Fruit fly (Drosophila melanogaster) whole organism, embryonic: Measurements from ENCODE around the gene mRpS31.

Experiments used
- Abd-B ChIP-seq: fragments of 200-800 bp; sonication (Bioruptor generic); optimal IDR thresholded peaks from 2 replicates; lab custom pipeline; 2018; ENCODE audit warnings: missing biosample characterization, mild to moderate bottlenecking, missing genetic modification characterization, moderate library complexity
- BEAF-32 ChIP-seq: fragments of 200-800 bp; sonication (Bioruptor generic); optimal IDR thresholded peaks from 3 replicates; lab custom pipeline; 2017; ENCODE audit warnings: missing biosample characterization, missing genetic modification characterization, mild to moderate bottlenecking, moderate library complexity, missing genetic modification reagents
- CG10209 ChIP-seq: fragments of 200-800 bp; sonication (Bioruptor generic); optimal IDR thresholded peaks from 3 replicates; lab custom pipeline; 2017; ENCODE audit warnings: missing biosample characterization, mild to moderate bottlenecking, missing genetic modification characterization, missing genetic modification reagents
- CG10654 ChIP-seq: fragments of 200-800 bp; sonication (Bioruptor generic); optimal IDR thresholded peaks from 2 replicates; lab custom pipeline; 2016; ENCODE audit warnings: missing biosample characterization, missing genetic modification characterization
- CG12391 ChIP-seq: fragments of 200-800 bp; sonication (Bioruptor generic); optimal IDR thresholded peaks from 3 replicates; lab custom pipeline; 2018; ENCODE audit warnings: missing biosample characterization, mild to moderate bottlenecking, missing genetic modification characterization, moderate library complexity
- CG12744 ChIP-seq: fragments of 200-800 bp; sonication (Bioruptor generic); optimal IDR thresholded peaks from 2 replicates; lab custom pipeline; 2016; ENCODE audit warnings: missing biosample characterization, missing genetic modification characterization
- CG13296 ChIP-seq: fragments of 200-800 bp; sonication (Bioruptor generic); optimal IDR thresholded peaks from 3 replicates; lab custom pipeline; 2018; ENCODE audit warnings: missing biosample characterization, mild to moderate bottlenecking, missing genetic modification characterization
- CG15696 ChIP-seq: fragments of 200-800 bp; sonication (Bioruptor generic); optimal IDR thresholded peaks from 2 replicates; lab custom pipeline; 2019; ENCODE audit warnings: missing biosample characterization, mild to moderate bottlenecking, missing genetic modification characterization, moderate library complexity
- CG18262 ChIP-seq: fragments of 200-800 bp; optimal IDR thresholded peaks from 3 replicates; lab custom pipeline; 2019; ENCODE audit warnings: missing biosample characterization, mild to moderate bottlenecking, missing genetic modification characterization, moderate library complexity
- CG18476 ChIP-seq: fragments of 200-800 bp; sonication (Bioruptor generic); optimal IDR thresholded peaks from 2 replicates; lab custom pipeline; 2016; ENCODE audit warnings: missing biosample characterization, mild to moderate bottlenecking, missing genetic modification characterization
- CG18619 ChIP-seq: fragments of 200-800 bp; sonication (Bioruptor generic); optimal IDR thresholded peaks from 3 replicates; lab custom pipeline; 2017; ENCODE audit warnings: missing biosample characterization, mild to moderate bottlenecking, missing genetic modification characterization
- CG2678 ChIP-seq: fragments of 200-800 bp; sonication (Bioruptor generic); optimal IDR thresholded peaks from 3 replicates; lab custom pipeline; 2019; ENCODE audit warnings: missing biosample characterization, mild to moderate bottlenecking, missing genetic modification characterization, moderate library complexity
- CG30403 ChIP-seq: fragments of 200-800 bp; sonication (Bioruptor generic); optimal IDR thresholded peaks from 3 replicates; lab custom pipeline; 2016; ENCODE audit warnings: missing biosample characterization, missing genetic modification characterization
- CG30431 ChIP-seq: fragments of 200-800 bp; sonication (Bioruptor generic); optimal IDR thresholded peaks from 2 replicates; lab custom pipeline; 2017; ENCODE audit warnings: missing biosample characterization, missing genetic modification characterization
- CG31388 ChIP-seq: fragments of 200-800 bp; sonication (Bioruptor generic); optimal IDR thresholded peaks from 2 replicates; lab custom pipeline; 2016; ENCODE audit warnings: missing biosample characterization, missing genetic modification characterization
- CG3163 ChIP-seq: fragments of 200-800 bp; sonication (Bioruptor generic); optimal IDR thresholded peaks from 3 replicates; lab custom pipeline; 2016; ENCODE audit warnings: missing biosample characterization, missing genetic modification characterization
- CG3995 ChIP-seq: fragments of 200-800 bp; sonication (Bioruptor generic); optimal IDR thresholded peaks from 3 replicates; lab custom pipeline; 2016; ENCODE audit warnings: missing biosample characterization, missing genetic modification characterization
- CG43689 ChIP-seq: fragments of 200-800 bp; sonication (Bioruptor generic); IDR thresholded peaks from 2 replicates; pipeline ENCODE4 v1.3.6; 2022; ENCODE audit warnings: missing biosample characterization, missing genetic modification characterization
- CG6791 ChIP-seq: fragments of 200-800 bp; sonication (Bioruptor generic); IDR thresholded peaks from 3 replicates; pipeline ENCODE4 v1.3.6; 2022; ENCODE audit warnings: missing biosample characterization, missing genetic modification characterization; ENCODE audit not compliant: partially characterized antibody
- Chrac-16 ChIP-seq: fragments of 200-800 bp; sonication (Bioruptor generic); optimal IDR thresholded peaks from 3 replicates; lab custom pipeline; 2016; ENCODE audit warnings: missing biosample characterization, missing genetic modification characterization
- D19B ChIP-seq: fragments of 200-800 bp; sonication (Bioruptor generic); optimal IDR thresholded peaks from 2 replicates; lab custom pipeline; 2017; ENCODE audit warnings: missing biosample characterization, mild to moderate bottlenecking, missing genetic modification characterization
- Dfd ChIP-seq, 2 experiments: fragments of >200 bp; optimal IDR thresholded peaks; 2 replicates each; lab custom pipeline; 2017; ENCODE audit warnings: missing biosample characterization in 2 of 2, missing genetic modification characterization in 2 of 2
- Drgx ChIP-seq: fragments of 200-800 bp; sonication (Bioruptor generic); IDR thresholded peaks from 2 replicates; pipeline ENCODE4 v1.3.6; 2022; ENCODE audit warnings: missing biosample characterization, missing genetic modification characterization
- Ets65A ChIP-seq: fragments of 200-800 bp; sonication (Bioruptor generic); peaks from one replicate; lab custom pipeline; 2016; ENCODE audit warnings: missing biosample characterization, missing genetic modification characterization
- Kr ChIP-seq: fragments of 200-800 bp; sonication (Bioruptor generic); optimal IDR thresholded peaks from 2 replicates; lab custom pipeline; 2017; ENCODE audit warnings: missing biosample characterization, mild to moderate bottlenecking, missing genetic modification characterization
- Myb ChIP-seq: fragments of 200-800 bp; sonication (Bioruptor generic); optimal IDR thresholded peaks from 2 replicates; lab custom pipeline; 2016; ENCODE audit warnings: missing biosample characterization, missing genetic modification characterization
- NK7.1 ChIP-seq: fragments of 200-800 bp; sonication (Bioruptor generic); optimal IDR thresholded peaks from 3 replicates; lab custom pipeline; 2016; ENCODE audit warnings: missing biosample characterization, missing genetic modification characterization
- NfI ChIP-seq: fragments of 200-800 bp; sonication (Bioruptor generic); optimal IDR thresholded peaks from 3 replicates; lab custom pipeline; 2018; ENCODE audit warnings: missing biosample characterization, mild to moderate bottlenecking, missing genetic modification characterization, moderate library complexity
- Rfx ChIP-seq: fragments of 200-800 bp; sonication (Bioruptor generic); IDR thresholded peaks from 2 replicates; pipeline ENCODE4 v1.3.6; 2022; ENCODE audit warnings: missing biosample characterization, missing genetic modification characterization
- Scr ChIP-seq: fragments of 200-800 bp; sonication (Bioruptor generic); IDR thresholded peaks from 2 replicates; pipeline ENCODE4 v1.3.6; 2022; ENCODE audit warnings: missing biosample characterization, missing genetic modification characterization; ENCODE audit not compliant: partially characterized antibody
- az2 ChIP-seq: fragments of 200-800 bp; sonication (Bioruptor generic); optimal IDR thresholded peaks from 3 replicates; lab custom pipeline; 2016; ENCODE audit warnings: missing biosample characterization, missing genetic modification characterization
- bcd ChIP-seq: fragments of 200-800 bp; sonication (Bioruptor generic); optimal IDR thresholded peaks from 2 replicates; lab custom pipeline; 2017; ENCODE audit warnings: missing biosample characterization, mild to moderate bottlenecking, missing genetic modification characterization
- br ChIP-seq: fragments of >200 bp; optimal IDR thresholded peaks from 2 replicates; lab custom pipeline; 2017
- chm ChIP-seq: fragments of 200-800 bp; sonication (Bioruptor generic); IDR thresholded peaks from 2 replicates; pipeline ENCODE4 v1.3.6; 2022; ENCODE audit warnings: missing biosample characterization, missing genetic modification characterization
- croc ChIP-seq: fragments of 200-800 bp; sonication (Bioruptor generic); conservative IDR thresholded peaks from 3 replicates; pipeline ENCODE4 v1.3.6; 2022; ENCODE audit warnings: missing biosample characterization, missing genetic modification characterization
- dmrt11E ChIP-seq: fragments of 200-800 bp; sonication (Bioruptor generic); optimal IDR thresholded peaks from 3 replicates; lab custom pipeline; 2018; ENCODE audit warnings: missing biosample characterization, mild to moderate bottlenecking, missing genetic modification characterization, moderate library complexity
- gem ChIP-seq: fragments of 200-800 bp; sonication (Bioruptor generic); optimal IDR thresholded peaks from 2 replicates; lab custom pipeline; 2019; ENCODE audit warnings: missing biosample characterization, mild to moderate bottlenecking, missing genetic modification characterization, moderate library complexity
- grn ChIP-seq: fragments of 200-800 bp; sonication (Bioruptor generic); optimal IDR thresholded peaks from 3 replicates; lab custom pipeline; 2017; ENCODE audit warnings: missing biosample characterization, missing genetic modification characterization
- ind ChIP-seq: fragments of 200-800 bp; sonication (Bioruptor generic); optimal IDR thresholded peaks from 3 replicates; lab custom pipeline; 2016; ENCODE audit warnings: missing biosample characterization, missing genetic modification characterization
- jing ChIP-seq: fragments of 200-800 bp; sonication (Bioruptor generic); optimal IDR thresholded peaks from 2 replicates; lab custom pipeline; 2018; ENCODE audit warnings: missing biosample characterization, mild to moderate bottlenecking, missing genetic modification characterization
- klu ChIP-seq: fragments of 200-800 bp; sonication (Bioruptor generic); IDR thresholded peaks from 2 replicates; pipeline ENCODE4 v1.3.6; 2022; ENCODE audit warnings: missing biosample characterization, missing genetic modification characterization
- lab ChIP-seq: fragments of 200-800 bp; sonication (Bioruptor generic); optimal IDR thresholded peaks from 3 replicates; lab custom pipeline; 2017; ENCODE audit warnings: missing biosample characterization, missing genetic modification characterization, mild to moderate bottlenecking, moderate library complexity, missing genetic modification reagents
- lmd ChIP-seq: fragments of 200-800 bp; sonication (Bioruptor generic); IDR thresholded peaks from 2 replicates; pipeline ENCODE4 v1.3.6; 2022; ENCODE audit warnings: missing biosample characterization, missing genetic modification characterization
- lola ChIP-seq, 3 experiments: fragments of >200 bp in 2 of 3; fragments of 200-800 bp in 1 of 3; sonication (Bioruptor generic) in 1 of 3; optimal IDR thresholded peaks; 2 replicates each; lab custom pipeline; 2017 to 2019; ENCODE audit warnings: missing biosample characterization in 3 of 3, missing genetic modification characterization in 3 of 3, mild to moderate bottlenecking in 1 of 3, moderate library complexity in 1 of 3
- prd ChIP-seq, 3 experiments: fragments of >200 bp in 2 of 3; fragments of 200-800 bp in 1 of 3; sonication (Bioruptor generic) in 1 of 3; optimal IDR thresholded peaks in 2 of 3; IDR thresholded peaks in 1 of 3; 2 replicates in 2 of 3; 3 replicates in 1 of 3; pipeline versions ENCODE4 v1.3.6 to Lab custom; 2017 to 2022; ENCODE audit warnings: missing biosample characterization in 1 of 3, missing genetic modification characterization in 1 of 3
- sqz ChIP-seq: fragments of 200-800 bp; sonication (Bioruptor generic); optimal IDR thresholded peaks from 3 replicates; lab custom pipeline; 2018; ENCODE audit warnings: missing biosample characterization, mild to moderate bottlenecking, missing genetic modification characterization
- tio ChIP-seq: fragments of 200-800 bp; sonication (Bioruptor generic); optimal IDR thresholded peaks from 2 replicates; lab custom pipeline; 2017; ENCODE audit warnings: missing biosample characterization, missing genetic modification characterization, inconsistent platforms
- toy ChIP-seq: fragments of 200-800 bp; sonication (Bioruptor generic); IDR thresholded peaks from 2 replicates; pipeline ENCODE4 v1.3.6; 2022; ENCODE audit warnings: missing biosample characterization, missing genetic modification characterization
- wor ChIP-seq: fragments of 200-800 bp; sonication (Bioruptor generic); IDR thresholded peaks from 2 replicates; pipeline ENCODE4 v1.3.6; 2022; ENCODE audit warnings: missing biosample characterization, missing genetic modification characterization

mRpS31 gene

dm6 chr3L:15982783-15983432 lies 22.1 kb upstream of the mRpS31 start, which contains the start of the genes brm and Arl1 (continued):
- no peak for TF ChIP-seq prd (optimal IDR thresholded peaks at IDR 0.05; lab: Kevin White, UChicago)
- TF ChIP-seq prd (GFP tag; IDR thresholded peaks at IDR 0.05; lab: Robert Waterston, UW), result peak; percentile 99
- TF ChIP-seq BEAF-32 (GFP tag; lab: Kevin White, UChicago), result peak; percentile 64
- peak; percentile 99 for TF ChIP-seq klu (GFP tag; lab: Robert Waterston, UW)
- 0 out of 2 replicates have a peak, but pooled peaks have one; percentile 41 for TF ChIP-seq Scr (GFP tag; lab: Robert Waterston, UW)
- peak; percentile 97 for TF ChIP-seq toy (GFP tag; lab: Robert Waterston, UW)
- peak; percentile 52 for TF ChIP-seq NK7.1
- no peak for TF ChIP-seq br (lab: Kevin White, UChicago)
- TF ChIP-seq CG43689 (GFP tag; lab: Robert Waterston, UW), result peak; percentile 96
- TF ChIP-seq CG2678 (tag; lab: Kevin White, UChicago), result peak; percentile 99
- peak; percentile 99 for TF ChIP-seq CG12391 (tag; lab: Kevin White, UChicago)
- peak; percentile 65 for TF ChIP-seq grn (GFP tag; lab: Kevin White, UChicago)
- peak; percentile 98 for TF ChIP-seq dmrt11E (tag; lab: Kevin White, UChicago)
- TF ChIP-seq CG18476 (GFP tag; lab: Kevin White, UChicago), result peak; percentile 96
- peak; percentile 99 for TF ChIP-seq CG3995 (GFP tag; lab: Kevin White, UChicago)
- peak; percentile 36 for TF ChIP-seq Myb (GFP tag; lab: Kevin White, UChicago)
- 0 out of 3 replicates have a peak, but pooled peaks have one; percentile 19 for TF ChIP-seq CG6791 (GFP tag; lab: Robert Waterston, UW)
- TF ChIP-seq CG10209, result peak; percentile 98
- TF ChIP-seq CG15696, result peak; percentile 99
- TF ChIP-seq Rfx (GFP tag; lab: Robert Waterston, UW), result peak; percentile 100
- peak; percentile 94 for TF ChIP-seq D19B (GFP tag; lab: Kevin White, UChicago)
- peak; percentile 98 for TF ChIP-seq CG30431 (GFP tag; lab: Kevin White, UChicago)
- peak; percentile 99 for TF ChIP-seq gem (tag; lab: Kevin White, UChicago)
- peak; percentile 99 for TF ChIP-seq Abd-B (GFP tag; lab: Kevin White, UChicago)
- TF ChIP-seq tio, result peak; percentile 97
- peak; percentile 97 for TF ChIP-seq az2 (GFP tag; lab: Kevin White, UChicago)
- TF ChIP-seq CG3163 (GFP tag; lab: Kevin White, UChicago), result peak; percentile 46
- TF ChIP-seq CG10654 (GFP tag; lab: Kevin White, UChicago), result peak; percentile 97
- TF ChIP-seq CG18619 (GFP tag; lab: Kevin White, UChicago), result peak; percentile 98
- TF ChIP-seq Drgx (GFP tag; lab: Robert Waterston, UW), result peak; percentile 99
- TF ChIP-seq lmd (GFP tag; lab: Robert Waterston, UW), result peak; percentile 99
- TF ChIP-seq CG13296 (GFP tag; lab: Kevin White, UChicago), result peak; percentile 98
- peak; percentile 10 for TF ChIP-seq Kr
- TF ChIP-seq croc (GFP tag; lab: Robert Waterston, UW), result peak; percentile 99
- TF ChIP-seq Ets65A (GFP tag; lab: Kevin White, UChicago), result peak; percentile 99
- peak; percentile 95 for TF ChIP-seq CG31388
- peak; percentile 98 for TF ChIP-seq sqz (GFP tag; lab: Kevin White, UChicago)
- peak; percentile 99 for TF ChIP-seq NfI (GFP tag; lab: Kevin White, UChicago)
- peak; percentile 98 for TF ChIP-seq ind (GFP tag; lab: Kevin White, UChicago)
- peak in 1 of 3 experiments; percentile 97 for TF ChIP-seq lola (GFP tag; optimal IDR thresholded peaks at IDR 0.05; lab: Kevin White, UChicago)
- peak; percentile 98 for TF ChIP-seq wor (GFP tag; lab: Robert Waterston, UW)
- TF ChIP-seq Dfd (GFP tag; optimal IDR thresholded peaks at IDR 0.05; lab: Kevin White, UChicago), result peak in 1 of 2 experiments; percentile 8
- TF ChIP-seq lab (GFP tag; lab: Kevin White, UChicago), result peak; percentile 99
- TF ChIP-seq CG30403 (GFP tag; lab: Kevin White, UChicago), result peak; percentile 98
- TF ChIP-seq CG12744 (GFP tag; lab: Kevin White, UChicago), result peak; percentile 57
- peak; percentile 97 for TF ChIP-seq CG18262 (tag; lab: Kevin White, UChicago)
- peak; percentile 92 for TF ChIP-seq jing (GFP tag; lab: Kevin White, UChicago)
- TF ChIP-seq chm (GFP tag; lab: Robert Waterston, UW), result peak; percentile 97
- TF ChIP-seq Chrac-16 (GFP tag; lab: Kevin White, UChicago), result peak; percentile 98
- peak; percentile 99 for TF ChIP-seq bcd (GFP tag; lab: Kevin White, UChicago)
